Fruit fly (Drosophila melanogaster) whole organism, wandering third instar larva: ENCODE data around the gene Vps13D.

Experiments used
- Dfd ChIP-seq: fragments of >200 bp; optimal IDR thresholded peaks from 2 replicates; lab custom pipeline; 2017; ENCODE audit warnings: missing biosample characterization, missing genetic modification characterization
- Dif ChIP-seq: fragments of 200-275, 200-300 bp; sonication (Bioruptor generic); optimal IDR thresholded peaks from 2 replicates; lab custom pipeline; 2018; ENCODE audit warnings: missing biosample characterization, missing genetic modification characterization; ENCODE audit not compliant: partially characterized antibody
- Rel ChIP-seq, 2 experiments: fragments of 200-800 bp; sonication (Bioruptor generic) in 1 of 2; optimal IDR thresholded peaks; 2 replicates in 1 of 2; 3 replicates in 1 of 2; lab custom pipeline; 2016 to 2019; ENCODE audit warnings: mild to moderate bottlenecking in 2 of 2, missing biosample characterization in 2 of 2, missing genetic modification characterization in 2 of 2, moderate library complexity in 1 of 2
- dsf ChIP-seq: sonication (Bioruptor generic); optimal IDR thresholded peaks from 2 replicates; lab custom pipeline; 2016; ENCODE audit warnings: missing biosample characterization, missing genetic modification characterization, borderline replicate concordance
- ey ChIP-seq: fragments of 200-800 bp; sonication (Bioruptor generic); optimal IDR thresholded peaks from 2 replicates; lab custom pipeline; 2016; ENCODE audit warnings: missing biosample characterization, missing genetic modification characterization
- jim ChIP-seq: fragments of 175-275, 200-325 bp; sonication (Bioruptor generic); optimal IDR thresholded peaks from 2 replicates; lab custom pipeline; 2016; ENCODE audit warnings: missing biosample characterization, mild to moderate bottlenecking, missing genetic modification characterization
- sv ChIP-seq: fragments of 200-800 bp; sonication (Bioruptor generic); optimal IDR thresholded peaks from 3 replicates; lab custom pipeline; 2016; ENCODE audit warnings: missing biosample characterization, missing genetic modification characterization
- usp ChIP-seq: fragments of >200 bp; optimal IDR thresholded peaks from 2 replicates; lab custom pipeline; 2017; ENCODE audit warnings: missing biosample characterization, missing genetic modification characterization
- woc ChIP-seq: sonication (Bioruptor generic); optimal IDR thresholded peaks from 2 replicates; lab custom pipeline; 2016; ENCODE audit warnings: missing biosample characterization, mild to moderate bottlenecking, missing genetic modification characterization

The Vps13D gene

dm6 chr3L:12814806-12815205 is 60.0 kb downstream of the Vps13D start:
- TF ChIP-seq sv (GFP tag; lab: Kevin White, UChicago) (no peak), Rel (GFP tag; optimal IDR thresholded peaks at IDR 0.05; lab: Kevin White, UChicago) (no peak), Rel (tag; optimal IDR thresholded peaks at IDR 0.05; lab: Kevin White, UChicago) (no peak), Dif (GFP tag; lab: Kevin White, UChicago) (peak; percentile 34), Dfd (GFP tag; lab: Kevin White, UChicago) (no peak), woc (GFP tag; lab: Kevin White, UChicago) (no peak), dsf (GFP tag; lab: Kevin White, UChicago) (no peak), ey (GFP tag; lab: Kevin White, UChicago) (no peak), jim (GFP tag; lab: Kevin White, UChicago) (no peak)

- no peak for TF ChIP-seq usp (GFP tag; lab: Kevin White, UChicago)
Measured at dm6 chr3L:12815756-12816155, 60.9 kb downstream of the Vps13D start.
